Fruit fly (Drosophila melanogaster) whole organism, embryonic: ENCODE results near the gene Cul5.

Source experiments
- Blimp-1 ChIP-seq: fragments of 200-800 bp; sonication (Bioruptor generic); optimal IDR thresholded peaks from 3 replicates; lab custom pipeline; 2018; ENCODE audit warnings: missing biosample characterization, missing genetic modification characterization, mild to moderate bottlenecking, moderate library complexity, missing genetic modification reagents
- CG10431 ChIP-seq: fragments of 200-800 bp; sonication (Bioruptor generic); optimal IDR thresholded peaks from 3 replicates; lab custom pipeline; 2018; ENCODE audit warnings: missing biosample characterization, mild to moderate bottlenecking, missing genetic modification characterization
- CG11560 ChIP-seq: fragments of 200-800 bp; sonication (Bioruptor generic); IDR thresholded peaks from 3 replicates; pipeline ENCODE4 v1.3.6; 2022; ENCODE audit warnings: missing biosample characterization, missing genetic modification characterization
- CG12071 ChIP-seq: fragments of 200-800 bp; sonication (Bioruptor generic); optimal IDR thresholded peaks from 3 replicates; lab custom pipeline; 2018; ENCODE audit warnings: missing biosample characterization, mild to moderate bottlenecking, missing genetic modification characterization
- CG12104 ChIP-seq: fragments of 200-800 bp; sonication (Bioruptor generic); optimal IDR thresholded peaks from 3 replicates; lab custom pipeline; 2016; ENCODE audit warnings: missing biosample characterization, missing genetic modification characterization
- CG12299 ChIP-seq: fragments of 200-800 bp; sonication (Bioruptor generic); optimal IDR thresholded peaks from 2 replicates; lab custom pipeline; 2018; ENCODE audit warnings: missing biosample characterization, mild to moderate bottlenecking, missing genetic modification characterization
- CG12391 ChIP-seq: fragments of 200-800 bp; sonication (Bioruptor generic); optimal IDR thresholded peaks from 3 replicates; lab custom pipeline; 2018; ENCODE audit warnings: missing biosample characterization, mild to moderate bottlenecking, missing genetic modification characterization, moderate library complexity
- CG14965 ChIP-seq: fragments of 200-800 bp; sonication (Bioruptor generic); optimal IDR thresholded peaks from 2 replicates; lab custom pipeline; 2016; ENCODE audit warnings: missing biosample characterization, missing genetic modification characterization, borderline replicate concordance
- CG15073 ChIP-seq: fragments of 200-800 bp; sonication (Bioruptor generic); optimal IDR thresholded peaks from 2 replicates; lab custom pipeline; 2016; ENCODE audit warnings: missing biosample characterization, missing genetic modification characterization
- CG15479 ChIP-seq: fragments of 200-800 bp; sonication (Bioruptor generic); optimal IDR thresholded peaks from 3 replicates; lab custom pipeline; 2019; ENCODE audit warnings: missing biosample characterization, mild to moderate bottlenecking, missing genetic modification characterization, moderate library complexity
- CG17359 ChIP-seq: fragments of 200-800 bp; sonication (Bioruptor generic); optimal IDR thresholded peaks from 3 replicates; lab custom pipeline; 2018; ENCODE audit warnings: missing biosample characterization, mild to moderate bottlenecking, missing genetic modification characterization, moderate library complexity
- CG17912 ChIP-seq: fragments of 200-800 bp; sonication (Bioruptor generic); optimal IDR thresholded peaks from 2 replicates; lab custom pipeline; 2018; ENCODE audit warnings: missing biosample characterization, mild to moderate bottlenecking, missing genetic modification characterization
- CG3163 ChIP-seq: fragments of 200-800 bp; sonication (Bioruptor generic); optimal IDR thresholded peaks from 3 replicates; lab custom pipeline; 2016; ENCODE audit warnings: missing biosample characterization, missing genetic modification characterization
- CG32532 ChIP-seq: fragments of 200-800 bp; sonication (Bioruptor generic); IDR thresholded peaks from 2 replicates; pipeline ENCODE4 v1.3.6; 2022; ENCODE audit warnings: missing biosample characterization, missing genetic modification characterization
- CG33213 ChIP-seq: fragments of 200-800 bp; sonication (Bioruptor generic); optimal IDR thresholded peaks from 3 replicates; lab custom pipeline; 2016; ENCODE audit warnings: missing biosample characterization, missing genetic modification characterization
- CG43689 ChIP-seq: fragments of 200-800 bp; sonication (Bioruptor generic); IDR thresholded peaks from 2 replicates; pipeline ENCODE4 v1.3.6; 2022; ENCODE audit warnings: missing biosample characterization, missing genetic modification characterization
- CG7357 ChIP-seq: fragments of 200-800 bp; sonication (Bioruptor generic); IDR thresholded peaks from 3 replicates; pipeline ENCODE4 v1.3.6; 2022; ENCODE audit warnings: missing biosample characterization, missing genetic modification characterization
- CG8765 ChIP-seq: fragments of 200-800 bp; sonication (Bioruptor generic); IDR thresholded peaks from 2 replicates; pipeline ENCODE4 v1.3.6; 2022; ENCODE audit warnings: missing biosample characterization, missing genetic modification characterization
- CG8924 ChIP-seq: fragments of 200-800 bp; optimal IDR thresholded peaks from 3 replicates; lab custom pipeline; 2019; ENCODE audit warnings: missing biosample characterization, mild to moderate bottlenecking, missing genetic modification characterization, moderate library complexity
- CG9727 ChIP-seq: fragments of 200-800 bp; sonication (Bioruptor generic); optimal IDR thresholded peaks from 3 replicates; lab custom pipeline; 2017; ENCODE audit warnings: missing biosample characterization, mild to moderate bottlenecking, missing genetic modification characterization
- CG9797 ChIP-seq: fragments of 200-800 bp; sonication (Bioruptor generic); optimal IDR thresholded peaks from 3 replicates; lab custom pipeline; 2018; ENCODE audit warnings: missing biosample characterization, mild to moderate bottlenecking, missing genetic modification characterization
- Dp ChIP-seq: fragments of 200-800 bp; sonication (Bioruptor generic); optimal IDR thresholded peaks from 2 replicates; lab custom pipeline; 2018; ENCODE audit warnings: missing biosample characterization, mild to moderate bottlenecking, missing genetic modification characterization, moderate library complexity
- Elba2 ChIP-seq: fragments of 200-800 bp; sonication (Bioruptor generic); optimal IDR thresholded peaks from 3 replicates; lab custom pipeline; 2016; ENCODE audit warnings: missing biosample characterization, missing genetic modification characterization
- Fer3 ChIP-seq: fragments of 200-800 bp; sonication (Bioruptor generic); optimal IDR thresholded peaks from 2 replicates; lab custom pipeline; 2018; ENCODE audit warnings: missing biosample characterization, mild to moderate bottlenecking, missing genetic modification characterization, moderate library complexity
- Hand ChIP-seq: fragments of 200-800 bp; sonication (Bioruptor generic); optimal IDR thresholded peaks from 2 replicates; lab custom pipeline; 2017; ENCODE audit warnings: mild to moderate bottlenecking, missing biosample characterization, missing genetic modification reagents, missing genetic modification characterization
- Hey ChIP-seq: fragments of 200-800 bp; sonication (Bioruptor generic); optimal IDR thresholded peaks from 3 replicates; lab custom pipeline; 2018; ENCODE audit warnings: missing biosample characterization, mild to moderate bottlenecking, missing genetic modification characterization
- Neu2 ChIP-seq: fragments of 200-800 bp; sonication (Bioruptor generic); optimal IDR thresholded peaks from 3 replicates; lab custom pipeline; 2016; ENCODE audit warnings: missing biosample characterization, missing genetic modification characterization, borderline replicate concordance
- Oli ChIP-seq: fragments of 200-800 bp; sonication (Bioruptor generic); optimal IDR thresholded peaks from 2 replicates; lab custom pipeline; 2018; ENCODE audit warnings: missing biosample characterization, mild to moderate bottlenecking, missing genetic modification characterization, moderate library complexity
- Rx ChIP-seq: fragments of 200-800 bp; sonication (Bioruptor generic); IDR thresholded peaks from 2 replicates; pipeline ENCODE4 v1.3.6; 2022; ENCODE audit warnings: missing biosample characterization, missing genetic modification characterization
- Side ChIP-seq: fragments of 200-800 bp; sonication (Bioruptor generic); optimal IDR thresholded peaks from 2 replicates; lab custom pipeline; 2016; ENCODE audit warnings: missing biosample characterization, missing genetic modification characterization
- Xbp1 ChIP-seq: fragments of 200-800 bp; sonication (Bioruptor generic); optimal IDR thresholded peaks from 3 replicates; lab custom pipeline; 2016; ENCODE audit warnings: missing biosample characterization, mild to moderate bottlenecking, missing genetic modification characterization
- ab ChIP-seq: fragments of 200-800 bp; sonication (Bioruptor generic); optimal IDR thresholded peaks from 2 replicates; lab custom pipeline; 2016; ENCODE audit warnings: missing biosample characterization, missing genetic modification characterization
- az2 ChIP-seq: fragments of 200-800 bp; sonication (Bioruptor generic); optimal IDR thresholded peaks from 3 replicates; lab custom pipeline; 2016; ENCODE audit warnings: missing biosample characterization, missing genetic modification characterization
- chm ChIP-seq: fragments of 200-800 bp; sonication (Bioruptor generic); IDR thresholded peaks from 2 replicates; pipeline ENCODE4 v1.3.6; 2022; ENCODE audit warnings: missing biosample characterization, missing genetic modification characterization
- dpn ChIP-seq, 2 experiments: fragments of 200-800 bp; sonication (Bioruptor generic); optimal IDR thresholded peaks; 3 replicates each; lab custom pipeline; 2016; ENCODE audit warnings: missing biosample characterization in 2 of 2, missing genetic modification characterization in 2 of 2
- ems ChIP-seq: fragments of 200-800 bp; sonication (Bioruptor generic); optimal IDR thresholded peaks from 3 replicates; lab custom pipeline; 2016; ENCODE audit warnings: missing biosample characterization, missing genetic modification characterization
- ewg ChIP-seq: fragments of 200-800 bp; sonication (Bioruptor generic); optimal IDR thresholded peaks from 3 replicates; lab custom pipeline; 2017; ENCODE audit warnings: mild to moderate bottlenecking, missing biosample characterization, missing genetic modification reagents, missing genetic modification characterization
- fd102C ChIP-seq: fragments of 200-800 bp; sonication (Bioruptor generic); optimal IDR thresholded peaks from 2 replicates; lab custom pipeline; 2018; ENCODE audit warnings: missing biosample characterization, mild to moderate bottlenecking, missing genetic modification characterization, moderate library complexity
- gce ChIP-seq: fragments of 200-800 bp; sonication (Bioruptor generic); IDR thresholded peaks from 3 replicates; pipeline ENCODE4 v1.3.6; 2022; ENCODE audit warnings: missing biosample characterization, missing genetic modification characterization
- gcm ChIP-seq: fragments of 200-800 bp; sonication (Bioruptor generic); optimal IDR thresholded peaks from 2 replicates; lab custom pipeline; 2019; ENCODE audit warnings: missing biosample characterization, mild to moderate bottlenecking, missing genetic modification characterization, moderate library complexity
- gsb-n ChIP-seq: fragments of 200-800 bp; sonication (Bioruptor generic); optimal IDR thresholded peaks from 3 replicates; lab custom pipeline; 2018; ENCODE audit warnings: missing biosample characterization, mild to moderate bottlenecking, missing genetic modification characterization
- hth ChIP-seq: fragments of >200 bp; optimal IDR thresholded peaks from 2 replicates; lab custom pipeline; 2017; ENCODE audit warnings: inconsistent platforms
- kay ChIP-seq: fragments of 200-800 bp; sonication (Bioruptor generic); optimal IDR thresholded peaks from 2 replicates; lab custom pipeline; 2016; ENCODE audit warnings: missing biosample characterization, missing genetic modification characterization
- nmo ChIP-seq: fragments of 200-800 bp; sonication (Bioruptor generic); optimal IDR thresholded peaks from 2 replicates; lab custom pipeline; 2018; ENCODE audit warnings: missing biosample characterization, mild to moderate bottlenecking, missing genetic modification characterization, moderate library complexity
- onecut ChIP-seq: fragments of 200-800 bp; sonication (Bioruptor generic); IDR thresholded peaks from 2 replicates; pipeline ENCODE4 v1.3.6; 2022; ENCODE audit warnings: missing biosample characterization, missing genetic modification characterization
- sima ChIP-seq: fragments of 200-800 bp; sonication (Bioruptor generic); optimal IDR thresholded peaks from 2 replicates; lab custom pipeline; 2016; ENCODE audit warnings: missing biosample characterization, missing genetic modification characterization
- so ChIP-seq: fragments of 200-800 bp; sonication (Bioruptor generic); IDR thresholded peaks from 3 replicates; pipeline ENCODE4 v1.3.6; 2022; ENCODE audit warnings: missing biosample characterization, missing genetic modification characterization
- stwl ChIP-seq: fragments of 200-800 bp; sonication (Bioruptor generic); optimal IDR thresholded peaks from 3 replicates; lab custom pipeline; 2018; ENCODE audit warnings: missing biosample characterization, mild to moderate bottlenecking, missing genetic modification characterization, moderate library complexity
- toy ChIP-seq: fragments of 200-800 bp; sonication (Bioruptor generic); IDR thresholded peaks from 2 replicates; pipeline ENCODE4 v1.3.6; 2022; ENCODE audit warnings: missing biosample characterization, missing genetic modification characterization
- unc-4 ChIP-seq: fragments of 200-800 bp; sonication (Bioruptor generic); IDR thresholded peaks from 2 replicates; pipeline ENCODE4 v1.3.6; 2022; ENCODE audit warnings: missing biosample characterization, missing genetic modification characterization; ENCODE audit not compliant: partially characterized antibody
- z ChIP-seq: fragments of 200-800 bp; sonication (Bioruptor generic); IDR thresholded peaks from 3 replicates; pipeline ENCODE4 v1.3.6; 2022; ENCODE audit warnings: missing biosample characterization, missing genetic modification characterization

Cul5 gene

DNA sequence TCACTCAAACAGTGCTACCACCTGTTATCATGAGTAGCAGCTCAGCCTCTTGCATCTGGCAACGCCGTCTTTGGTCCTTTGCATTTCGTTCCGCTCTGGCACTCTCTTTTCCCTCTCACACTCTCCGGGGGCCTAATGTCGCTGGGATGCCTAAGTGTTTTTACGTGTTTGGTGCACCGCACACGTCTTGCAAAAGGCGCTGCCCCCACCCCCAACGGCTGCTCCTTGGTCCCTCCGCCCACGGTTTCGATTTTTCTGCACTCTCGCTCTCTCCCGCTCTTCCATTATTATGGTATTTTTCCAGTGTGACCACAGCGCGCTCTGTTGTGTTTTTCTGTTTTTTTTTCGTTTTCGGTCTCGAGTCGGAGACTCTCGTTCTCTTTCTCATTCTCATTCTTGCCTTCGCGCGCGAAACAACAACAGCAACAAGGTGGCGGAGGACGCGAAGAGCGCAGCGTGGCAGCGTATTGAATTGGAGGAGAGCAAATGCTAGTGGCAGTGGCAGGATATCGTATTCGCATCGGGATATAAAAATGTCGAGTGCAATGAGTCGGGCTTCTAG lies 25.2 kb upstream of the Cul5 start (continued):
- TF ChIP-seq CG15073 (GFP tag; lab: Kevin White, UChicago) (no peak), z (GFP tag; lab: Robert Waterston, UW) (no peak), sima (GFP tag; lab: Kevin White, UChicago) (no peak), chm (GFP tag; lab: Robert Waterston, UW) (peak; percentile 60; the same call in 1 of the 2 replicates), CG33213 (no peak), Hey (tag; lab: Kevin White, UChicago) (no peak), ab (no peak), CG17359 (tag; lab: Kevin White, UChicago) (no peak), Side (GFP tag; lab: Kevin White, UChicago) (no peak), CG9797 (GFP tag; lab: Kevin White, UChicago) (peak; percentile 59), CG12391 (tag; lab: Kevin White, UChicago) (no peak), CG32532 (0 out of 2 replicates have a peak, but pooled peaks have one; percentile 12), CG3163 (peak; percentile 49), ems (no peak), fd102C (GFP tag; lab: Kevin White, UChicago) (no peak), ewg (GFP tag; lab: Kevin White, UChicago) (peak; percentile 11), az2 (GFP tag; lab: Kevin White, UChicago) (no peak), nmo (no peak), CG17912 (GFP tag; lab: Kevin White, UChicago) (no peak), CG12104 (GFP tag; lab: Kevin White, UChicago) (no peak), hth (no peak), Blimp-1 (GFP tag; lab: Kevin White, UChicago) (no peak), CG10431 (GFP tag; lab: Kevin White, UChicago) (no peak), gsb-n (peak; percentile 21), CG14965 (no peak), onecut (peak; percentile 71), CG12071 (GFP tag; lab: Kevin White, UChicago) (no peak), dpn (GFP tag; optimal IDR thresholded peaks at IDR 0.05; lab: Kevin White, UChicago) (no peak), Xbp1 (GFP tag; lab: Kevin White, UChicago) (no peak), toy (GFP tag; lab: Robert Waterston, UW) (no peak), Elba2 (GFP tag; lab: Kevin White, UChicago) (no peak), CG8765 (GFP tag; lab: Robert Waterston, UW) (no peak), Oli (tag; lab: Kevin White, UChicago) (no peak), CG7357 (GFP tag; lab: Robert Waterston, UW) (no peak), unc-4 (GFP tag; lab: Robert Waterston, UW) (peak; percentile 42; the same call in 1 of the 2 replicates), CG11560 (tag; lab: Robert Waterston, UW) (no peak), CG15479 (no peak), Dp (GFP tag; lab: Kevin White, UChicago) (no peak), Rx (GFP tag; lab: Robert Waterston, UW) (no peak), gce (GFP tag; lab: Robert Waterston, UW) (no peak), Neu2 (GFP tag; lab: Kevin White, UChicago) (no peak), CG8924 (tag; lab: Kevin White, UChicago) (no peak), so (no peak), Fer3 (tag; lab: Kevin White, UChicago) (no peak), Hand (GFP tag; lab: Kevin White, UChicago) (no peak), CG12299 (no peak), CG43689 (GFP tag; lab: Robert Waterston, UW) (no peak), CG9727 (GFP tag; lab: Kevin White, UChicago) (no peak), kay (GFP tag; lab: Kevin White, UChicago) (no peak), gcm (GFP tag; lab: Kevin White, UChicago) (no peak), stwl (tag; lab: Kevin White, UChicago) (peak; percentile 78)
